Fruit fly (Drosophila melanogaster) whole organism, embryonic: ENCODE results near the gene wge.

Experiments used
- ATbp ChIP-seq: fragments of 200-800 bp; sonication (Bioruptor generic); optimal IDR thresholded peaks from 2 replicates; lab custom pipeline; 2017; ENCODE audit warnings: missing biosample characterization, mild to moderate bottlenecking, missing genetic modification characterization, missing genetic modification reagents
- B-H1 ChIP-seq: fragments of 200-800 bp; sonication (Bioruptor generic); IDR thresholded peaks from 3 replicates; pipeline ENCODE4 v1.3.6; 2022; ENCODE audit warnings: missing biosample characterization, missing genetic modification characterization
- CG10462 ChIP-seq: fragments of 200-800 bp; sonication (Bioruptor generic); optimal IDR thresholded peaks from 2 replicates; lab custom pipeline; 2016; ENCODE audit warnings: missing biosample characterization, missing genetic modification characterization
- CG10959 ChIP-seq: fragments of 200-800 bp; sonication (Bioruptor generic); IDR thresholded peaks from 2 replicates; pipeline ENCODE4 v1.3.6; 2022; ENCODE audit warnings: missing biosample characterization, missing genetic modification characterization
- CG12391 ChIP-seq: fragments of 200-800 bp; sonication (Bioruptor generic); optimal IDR thresholded peaks from 3 replicates; lab custom pipeline; 2018; ENCODE audit warnings: missing biosample characterization, mild to moderate bottlenecking, missing genetic modification characterization, moderate library complexity
- CG14710 ChIP-seq: fragments of 200-800 bp; sonication (Bioruptor generic); optimal IDR thresholded peaks from 3 replicates; lab custom pipeline; 2019; ENCODE audit warnings: missing biosample characterization, mild to moderate bottlenecking, missing genetic modification characterization, moderate library complexity
- CG14860 ChIP-seq: fragments of 200-800 bp; sonication (Bioruptor generic); IDR thresholded peaks from 3 replicates; pipeline ENCODE4 v1.3.6; 2022; ENCODE audit warnings: missing biosample characterization, missing genetic modification characterization; ENCODE audit not compliant: partially characterized antibody
- CG3163 ChIP-seq: fragments of 200-800 bp; sonication (Bioruptor generic); optimal IDR thresholded peaks from 3 replicates; lab custom pipeline; 2016; ENCODE audit warnings: missing biosample characterization, missing genetic modification characterization
- CG33557 ChIP-seq: fragments of 200-800 bp; sonication (Bioruptor generic); optimal IDR thresholded peaks from 2 replicates; lab custom pipeline; 2019; ENCODE audit warnings: missing biosample characterization, mild to moderate bottlenecking, missing genetic modification characterization, moderate library complexity
- CG6272 ChIP-seq: fragments of 200-800 bp; sonication (Bioruptor generic); IDR thresholded peaks from 2 replicates; pipeline ENCODE4 v1.3.6; 2022; ENCODE audit warnings: missing biosample characterization, missing genetic modification characterization
- CG7963 ChIP-seq: fragments of 200-800 bp; sonication (Bioruptor generic); IDR thresholded peaks from 3 replicates; pipeline ENCODE4 v1.3.6; 2022; ENCODE audit warnings: missing biosample characterization, missing genetic modification characterization; ENCODE audit not compliant: partially characterized antibody
- CG8290 ChIP-seq, 3 experiments: fragments of 200-800 bp; sonication (Bioruptor generic); optimal IDR thresholded peaks; 2 replicates each; lab custom pipeline; 2016 to 2019; ENCODE audit warnings: missing biosample characterization in 3 of 3, missing genetic modification characterization in 3 of 3, mild to moderate bottlenecking in 2 of 3, moderate library complexity in 1 of 3
- CkIIα-i1 ChIP-seq: fragments of 200-800 bp; sonication (Bioruptor generic); IDR thresholded peaks from 2 replicates; pipeline ENCODE4 v1.3.6; 2022; ENCODE audit warnings: missing biosample characterization, missing genetic modification characterization
- Ets97D ChIP-seq: fragments of 200-800 bp; sonication (Bioruptor generic); optimal IDR thresholded peaks from 3 replicates; lab custom pipeline; 2016; ENCODE audit warnings: missing biosample characterization, missing genetic modification characterization
- Fer2 ChIP-seq: fragments of 200-800 bp; sonication (Bioruptor generic); optimal IDR thresholded peaks from 2 replicates; lab custom pipeline; 2018; ENCODE audit warnings: missing biosample characterization, mild to moderate bottlenecking, missing genetic modification characterization, moderate library complexity
- Hmr ChIP-seq: fragments of 200-800 bp; sonication (Bioruptor generic); optimal IDR thresholded peaks from 3 replicates; lab custom pipeline; 2017; ENCODE audit warnings: mild to moderate bottlenecking, missing biosample characterization, missing genetic modification reagents, missing genetic modification characterization
- Hmx ChIP-seq: fragments of 200-800 bp; sonication (Bioruptor generic); optimal IDR thresholded peaks from 2 replicates; lab custom pipeline; 2016; ENCODE audit warnings: missing biosample characterization, missing genetic modification characterization
- Optix ChIP-seq: fragments of 200-800 bp; sonication (Bioruptor generic); IDR thresholded peaks from 3 replicates; pipeline ENCODE4 v1.3.6; 2022; ENCODE audit warnings: missing biosample characterization, missing genetic modification characterization
- Taf1 ChIP-seq: fragments of 200-800 bp; sonication (Bioruptor generic); IDR thresholded peaks from 2 replicates; pipeline ENCODE4 v1.3.6; 2022; ENCODE audit warnings: missing biosample characterization, missing genetic modification characterization
- ap ChIP-seq: fragments of 200-800 bp; sonication (Bioruptor generic); IDR thresholded peaks from 2 replicates; pipeline ENCODE4 v1.3.6; 2022; ENCODE audit warnings: missing biosample characterization, missing genetic modification characterization
- bcd ChIP-seq: fragments of 200-800 bp; sonication (Bioruptor generic); optimal IDR thresholded peaks from 2 replicates; lab custom pipeline; 2017; ENCODE audit warnings: missing biosample characterization, mild to moderate bottlenecking, missing genetic modification characterization
- bigmax ChIP-seq: fragments of 200-800 bp; sonication (Bioruptor generic); optimal IDR thresholded peaks from 2 replicates; lab custom pipeline; 2018; ENCODE audit warnings: missing biosample characterization, mild to moderate bottlenecking, missing genetic modification characterization
- chm ChIP-seq: fragments of 200-800 bp; sonication (Bioruptor generic); IDR thresholded peaks from 2 replicates; pipeline ENCODE4 v1.3.6; 2022; ENCODE audit warnings: missing biosample characterization, missing genetic modification characterization
- corto ChIP-seq: fragments of 200-800 bp; sonication (Bioruptor generic); optimal IDR thresholded peaks from 2 replicates; lab custom pipeline; 2016; ENCODE audit warnings: missing biosample characterization, mild to moderate bottlenecking, missing genetic modification characterization, moderate library complexity
- danr ChIP-seq: fragments of 200-800 bp; sonication (Bioruptor generic); IDR thresholded peaks from 2 replicates; pipeline ENCODE4 v1.3.6; 2022; ENCODE audit warnings: missing biosample characterization, missing genetic modification characterization
- eyg ChIP-seq: fragments of 200-800 bp; sonication (Bioruptor generic); optimal IDR thresholded peaks from 3 replicates; lab custom pipeline; 2016; ENCODE audit warnings: missing biosample characterization, missing genetic modification characterization
- ftz-f1 ChIP-seq: fragments of 200-800 bp; sonication (Bioruptor generic); optimal IDR thresholded peaks from 2 replicates; lab custom pipeline; 2016; ENCODE audit warnings: missing biosample characterization, missing genetic modification characterization
- gcm ChIP-seq: fragments of 200-800 bp; sonication (Bioruptor generic); optimal IDR thresholded peaks from 2 replicates; lab custom pipeline; 2019; ENCODE audit warnings: missing biosample characterization, mild to moderate bottlenecking, missing genetic modification characterization, moderate library complexity
- gcm2 ChIP-seq: fragments of 200-800 bp; sonication (Bioruptor generic); optimal IDR thresholded peaks from 2 replicates; lab custom pipeline; 2016; ENCODE audit warnings: missing biosample characterization, missing genetic modification characterization
- gt ChIP-seq: fragments of 200-800 bp; sonication (Bioruptor generic); IDR thresholded peaks from 2 replicates; pipeline ENCODE4 v1.3.6; 2022; ENCODE audit warnings: missing biosample characterization, missing genetic modification characterization
- hkb ChIP-seq, 2 experiments: fragments of 200-800 bp in 1 of 2; fragments of >200 bp in 1 of 2; sonication (Bioruptor generic) in 1 of 2; IDR thresholded peaks in 1 of 2; optimal IDR thresholded peaks in 1 of 2; 2 replicates each; pipeline versions ENCODE4 v1.3.6 to Lab custom; 2017 to 2022; ENCODE audit warnings: missing biosample characterization in 1 of 2, missing genetic modification characterization in 1 of 2
- inv ChIP-seq: fragments of 200-800 bp; sonication (Bioruptor generic); IDR thresholded peaks from 2 replicates; pipeline ENCODE4 v1.3.6; 2022; ENCODE audit warnings: missing biosample characterization, missing genetic modification characterization; ENCODE audit not compliant: partially characterized antibody
- jumu ChIP-seq: fragments of 200-800 bp; sonication (Bioruptor generic); optimal IDR thresholded peaks from 3 replicates; lab custom pipeline; 2016; ENCODE audit warnings: missing biosample characterization, missing genetic modification characterization
- lola ChIP-seq, 3 experiments: fragments of >200 bp in 2 of 3; fragments of 200-800 bp in 1 of 3; sonication (Bioruptor generic) in 1 of 3; optimal IDR thresholded peaks; 2 replicates each; lab custom pipeline; 2017 to 2019; ENCODE audit warnings: missing biosample characterization in 3 of 3, missing genetic modification characterization in 3 of 3, mild to moderate bottlenecking in 1 of 3, moderate library complexity in 1 of 3
- lov ChIP-seq, 2 experiments: fragments of 200-800 bp in 1 of 2; fragments of >200 bp in 1 of 2; sonication (Bioruptor generic) in 1 of 2; IDR thresholded peaks in 1 of 2; optimal IDR thresholded peaks in 1 of 2; 2 replicates in 1 of 2; 3 replicates in 1 of 2; pipeline versions ENCODE4 v1.3.6 to Lab custom; 2017 to 2022; ENCODE audit warnings: missing biosample characterization in 1 of 2, missing genetic modification characterization in 1 of 2
- pb ChIP-seq: fragments of 200-800 bp; sonication (Bioruptor generic); optimal IDR thresholded peaks from 3 replicates; lab custom pipeline; 2016; ENCODE audit warnings: missing biosample characterization, missing genetic modification characterization
- shn ChIP-seq: fragments of 200-800 bp; sonication (Bioruptor generic); optimal IDR thresholded peaks from 3 replicates; lab custom pipeline; 2016; ENCODE audit warnings: missing biosample characterization, missing genetic modification characterization
- sna ChIP-seq: fragments of 200-800 bp; sonication (Bioruptor generic); IDR thresholded peaks from 2 replicates; pipeline ENCODE4 v1.3.6; 2022; ENCODE audit warnings: missing biosample characterization, missing genetic modification characterization; ENCODE audit not compliant: partially characterized antibody
- sob ChIP-seq: fragments of 200-800 bp; sonication (Bioruptor generic); IDR thresholded peaks from 2 replicates; pipeline ENCODE4 v1.3.6; 2022; ENCODE audit warnings: missing biosample characterization, missing genetic modification characterization
- tap ChIP-seq: fragments of 200-800 bp; optimal IDR thresholded peaks from 3 replicates; lab custom pipeline; 2019; ENCODE audit warnings: missing biosample characterization, mild to moderate bottlenecking, missing genetic modification characterization, moderate library complexity
- tio ChIP-seq: fragments of 200-800 bp; sonication (Bioruptor generic); optimal IDR thresholded peaks from 2 replicates; lab custom pipeline; 2017; ENCODE audit warnings: missing biosample characterization, missing genetic modification characterization, inconsistent platforms
- tll ChIP-seq, 2 experiments: fragments of 200-800 bp in 1 of 2; fragments of >200 bp in 1 of 2; sonication (Bioruptor generic) in 1 of 2; optimal IDR thresholded peaks; 2 replicates each; lab custom pipeline; 2017 to 2019; ENCODE audit warnings: missing biosample characterization in 2 of 2, missing genetic modification characterization in 2 of 2, mild to moderate bottlenecking in 1 of 2, moderate library complexity in 1 of 2
- trh ChIP-seq: fragments of 200-800 bp; sonication (Bioruptor generic); optimal IDR thresholded peaks from 2 replicates; lab custom pipeline; 2016; ENCODE audit warnings: missing biosample characterization, missing genetic modification characterization
- unpg ChIP-seq: fragments of 200-800 bp; sonication (Bioruptor generic); optimal IDR thresholded peaks from 3 replicates; lab custom pipeline; 2018; ENCODE audit warnings: missing biosample characterization, mild to moderate bottlenecking, missing genetic modification characterization, moderate library complexity
- wor ChIP-seq: fragments of 200-800 bp; sonication (Bioruptor generic); IDR thresholded peaks from 2 replicates; pipeline ENCODE4 v1.3.6; 2022; ENCODE audit warnings: missing biosample characterization, missing genetic modification characterization
- zen ChIP-seq: fragments of 200-800 bp; sonication (Bioruptor generic); optimal IDR thresholded peaks from 3 replicates; lab custom pipeline; 2018; ENCODE audit warnings: missing biosample characterization, mild to moderate bottlenecking, missing genetic modification characterization, moderate library complexity
- zen2 ChIP-seq: fragments of 200-800 bp; sonication (Bioruptor generic); IDR thresholded peaks from 3 replicates; pipeline ENCODE4 v1.3.6; 2022; ENCODE audit warnings: missing biosample characterization, missing genetic modification characterization; ENCODE audit not compliant: partially characterized antibody

The wge gene

DNA sequence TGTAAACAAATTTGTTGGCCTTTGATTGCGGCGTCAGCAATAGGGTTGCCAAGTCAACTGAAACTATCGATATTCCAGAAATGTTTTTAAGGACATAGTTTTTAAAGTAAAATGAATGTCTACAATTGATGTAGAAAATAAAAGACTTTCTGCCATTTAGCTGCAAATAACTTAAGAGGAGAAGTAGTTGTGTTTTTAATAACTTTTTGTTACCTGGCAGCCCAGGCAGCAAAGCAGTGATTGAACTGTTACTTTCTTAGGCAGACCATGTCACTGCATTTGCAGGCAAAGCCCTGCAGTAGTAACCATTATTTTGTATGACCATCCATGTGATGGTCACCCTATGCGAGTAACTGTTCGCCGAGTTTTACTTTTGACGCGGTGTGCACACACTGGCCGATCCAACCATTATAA, 29.6 kb upstream of the wge start, which contains the start of the genes rumi, CG7029 and Usp12-46 (continued):
- TF ChIP-seq ap (GFP tag; lab: Robert Waterston, UW), result peak; percentile 67
- peak; percentile 53; the same call in 1 of the 2 replicates for TF ChIP-seq Taf1
- TF ChIP-seq inv (GFP tag; lab: Robert Waterston, UW), result peak; percentile 64
- peak; percentile 81 for TF ChIP-seq Optix (GFP tag; lab: Robert Waterston, UW)
- no peak for TF ChIP-seq tio (GFP tag; lab: Kevin White, UChicago)
- TF ChIP-seq Hmx (GFP tag; lab: Kevin White, UChicago), result peak; percentile 72
- TF ChIP-seq zen (tag; lab: Kevin White, UChicago), result peak; percentile 89
- TF ChIP-seq CG10462 (GFP tag; lab: Kevin White, UChicago), result peak; percentile 73
- peak; percentile 66 for TF ChIP-seq Fer2 (tag; lab: Kevin White, UChicago)
- TF ChIP-seq chm (GFP tag; lab: Robert Waterston, UW), result peak; percentile 79; the same call in 1 of the 2 replicates
- peak; percentile 16; the same call in 1 of the 2 replicates for TF ChIP-seq gt
- peak; percentile 67 for TF ChIP-seq gcm2 (GFP tag; lab: Kevin White, UChicago)
- TF ChIP-seq shn (GFP tag; lab: Kevin White, UChicago), result peak; percentile 89
- TF ChIP-seq CG10959, result peak; percentile 73
- TF ChIP-seq sna (GFP tag; lab: Robert Waterston, UW), result peak; percentile 83
- TF ChIP-seq lola (GFP tag; optimal IDR thresholded peaks at IDR 0.05; lab: Kevin White, UChicago), result peak in 1 of 3 experiments; percentile 84
- peak; percentile 59 for TF ChIP-seq wor (GFP tag; lab: Robert Waterston, UW)
- peak; percentile 100 for TF ChIP-seq CG14710 (tag; lab: Kevin White, UChicago)
- TF ChIP-seq danr, result peak; percentile 53; the same call in 1 of the 2 replicates
- peak; percentile 81 for TF ChIP-seq CG3163 (GFP tag; lab: Kevin White, UChicago)
- TF ChIP-seq CG6272, result peak; percentile 76
- peak; percentile 94 for TF ChIP-seq jumu (GFP tag; lab: Kevin White, UChicago)
- peak; percentile 56 for TF ChIP-seq ftz-f1 (GFP tag; lab: Kevin White, UChicago)
- peak in 1 of 2 experiments; percentile 35 for TF ChIP-seq tll (GFP tag; optimal IDR thresholded peaks at IDR 0.05; lab: Kevin White, UChicago)
- TF ChIP-seq CG8290 (GFP tag; optimal IDR thresholded peaks at IDR 0.05; lab: Kevin White, UChicago), result peak; percentile 83
- peak in 1 of 2 experiments; percentile 86 for TF ChIP-seq CG8290 (tag; optimal IDR thresholded peaks at IDR 0.05; lab: Kevin White, UChicago)
- peak; percentile 43 for TF ChIP-seq trh (GFP tag; lab: Kevin White, UChicago)
- peak; percentile 76 for TF ChIP-seq bcd (GFP tag; lab: Kevin White, UChicago)
- peak; percentile 72 for TF ChIP-seq B-H1 (GFP tag; lab: Robert Waterston, UW)
- peak; percentile 89 for TF ChIP-seq sob (GFP tag; lab: Robert Waterston, UW)
- peak; percentile 84 for TF ChIP-seq CG33557 (GFP tag; lab: Kevin White, UChicago)
- TF ChIP-seq tap (tag; lab: Kevin White, UChicago), result no peak
- 0 out of 3 replicates have a peak, but pooled peaks have one; percentile 62 for TF ChIP-seq CG7963 (GFP tag; lab: Robert Waterston, UW)
- no peak for TF ChIP-seq bigmax
- TF ChIP-seq zen2 (GFP tag; lab: Robert Waterston, UW), result peak; percentile 49; the same call in 1 of the 3 replicates
- peak; percentile 92 for TF ChIP-seq CG12391 (tag; lab: Kevin White, UChicago)
- TF ChIP-seq unpg, result peak; percentile 89
- no peak for TF ChIP-seq hkb (optimal IDR thresholded peaks at IDR 0.05; lab: Kevin White, UChicago)
- peak; percentile 79 for TF ChIP-seq hkb (GFP tag; IDR thresholded peaks at IDR 0.05; lab: Robert Waterston, UW)
- TF ChIP-seq eyg (GFP tag; lab: Kevin White, UChicago), result peak; percentile 58
- TF ChIP-seq ATbp (GFP tag; lab: Kevin White, UChicago), result peak; percentile 64
- peak; percentile 80 for TF ChIP-seq pb (GFP tag; lab: Kevin White, UChicago)
- TF ChIP-seq lov (optimal IDR thresholded peaks at IDR 0.05; lab: Kevin White, UChicago), result no peak
- peak; percentile 84; the same call in 2 of the 3 replicates for TF ChIP-seq lov (GFP tag; IDR thresholded peaks at IDR 0.05; lab: Robert Waterston, UW)
- peak; percentile 89 for TF ChIP-seq Ets97D (GFP tag; lab: Kevin White, UChicago)
- no peak for TF ChIP-seq CkIIα-i1 (GFP tag; lab: Robert Waterston, UW)
- TF ChIP-seq gcm (GFP tag; lab: Kevin White, UChicago), result peak; percentile 74
- peak; percentile 58 for TF ChIP-seq CG14860 (GFP tag; lab: Robert Waterston, UW)
- TF ChIP-seq Hmr, result peak; percentile 83
- TF ChIP-seq corto (GFP tag; lab: Kevin White, UChicago), result no peak
